Fruit fly (Drosophila melanogaster): ENCODE results near the gene CG2258.

dm6 chrX:8062180-8062480 is 39.8 kb downstream of the CG2258 start:
- TF ChIP-seq CG17806 (tag; optimal IDR thresholded peaks at IDR 0.05), result no peak
- TF ChIP-seq CG14655 (GFP tag; optimal IDR thresholded peaks at IDR 0.05), result no peak
- no peak for TF ChIP-seq CG13204 (GFP tag; optimal IDR thresholded peaks at IDR 0.05)
- TF ChIP-seq CG9948 (tag; optimal IDR thresholded peaks at IDR 0.05), result no peak
- no peak; the same call in 1 of the 2 replicates for TF ChIP-seq Ets98B (GFP tag; IDR thresholded peaks at IDR 0.05)
- no peak for TF ChIP-seq Snoo (tag; optimal IDR thresholded peaks at IDR 0.05)
- no peak for TF ChIP-seq CG4496 (GFP tag; IDR thresholded peaks at IDR 0.05)
- TF ChIP-seq CG32121 (GFP tag; IDR thresholded peaks at IDR 0.05), result no peak
- TF ChIP-seq EcR (GFP tag; optimal IDR thresholded peaks at IDR 0.05), result no peak
